Fruit fly (Drosophila melanogaster) whole organism: ENCODE results near the gene TwdlV.

Experiments used
- CG8478 ChIP-seq: fragments of >200 bp; optimal IDR thresholded peaks from 2 replicates; lab custom pipeline; 2018; ENCODE audit warnings: inconsistent platforms
- Dll ChIP-seq: fragments of >200 bp; optimal IDR thresholded peaks from 2 replicates; lab custom pipeline; 2017
- EcR ChIP-seq, 2 experiments: fragments of >200 bp; optimal IDR thresholded peaks; 2 replicates each; lab custom pipeline; 2017; ENCODE audit warnings: missing biosample characterization in 2 of 2, missing genetic modification characterization in 2 of 2, missing genetic modification reagents in 2 of 2
- psq ChIP-seq: fragments of >200 bp; optimal IDR thresholded peaks from 2 replicates; lab custom pipeline; 2017
- usp ChIP-seq: fragments of >200 bp; optimal IDR thresholded peaks from 2 replicates; lab custom pipeline; 2017; ENCODE audit warnings: missing biosample characterization, missing genetic modification characterization, mixed read lengths

dm6 chr3R:4233018-4233385, 21.5 kb upstream of the TwdlV start, which contains the start of gene abs:
- TF ChIP-seq psq (lab: Kevin White, UChicago), result no peak
- no peak for TF ChIP-seq usp (GFP tag; lab: Kevin White, UChicago)
- TF ChIP-seq CG8478 (lab: Kevin White, UChicago), result no peak
- no peak for TF ChIP-seq Dll (lab: Kevin White, UChicago)
- TF ChIP-seq EcR (GFP tag; optimal IDR thresholded peaks at IDR 0.05; lab: Kevin White, UChicago), result no peak
